Worm (Caenorhabditis elegans): ENCODE results near the gene E02A10.3.
A peak's percentile ranks its signal among the peaks of the same experiment; 100 is the strongest.

The E02A10.3 gene

ce11 chrV:12536409-12537038 is 42.9 kb upstream of the E02A10.3 start:
- TF ChIP-seq elt-1 (tag; optimal IDR thresholded peaks at IDR 0.05; ENCODE audit: borderline replicate concordance, insufficient read depth) (no peak), sem-2 (GFP tag; optimal IDR thresholded peaks at IDR 0.05) (no peak), M03D4.4 (tag; optimal IDR thresholded peaks at IDR 0.05) (no peak), mab-5 (tag; optimal IDR thresholded peaks at IDR 0.05) (no peak), nhr-76 (tag; optimal IDR thresholded peaks at IDR 0.05) (no peak), ham-2 (GFP tag; optimal IDR thresholded peaks at IDR 0.05) (no peak), unc-120 (tag; optimal IDR thresholded peaks at IDR 0.05; ENCODE audit: poor library complexity, severe bottlenecking) (no peak), mep-1 (tag; optimal IDR thresholded peaks at IDR 0.05) (no peak), unc-62 (GFP tag; optimal IDR thresholded peaks at IDR 0.05) (no peak), snpc-4 (tag; optimal IDR thresholded peaks at IDR 0.05) (no peak), pha-4 (tag; optimal IDR thresholded peaks at IDR 0.05) (no peak), flh-1 (GFP tag; optimal IDR thresholded peaks at IDR 0.05) (no peak), elt-3 (tag; optimal IDR thresholded peaks at IDR 0.05) (no peak), blmp-1 (tag; optimal IDR thresholded peaks at IDR 0.05) (no peak)

ce11 chrV:12537505-12537904 is 41.9 kb upstream of the E02A10.3 start:
- TF ChIP-seq lsy-2 (tag; optimal IDR thresholded peaks at IDR 0.05) (no peak), ztf-11 (tag; optimal IDR thresholded peaks at IDR 0.05) (no peak)

ce11 chrV:12538984-12539852 is 40.2 kb upstream of the E02A10.3 start:
- TF ChIP-seq nhr-12 (tag; optimal IDR thresholded peaks at IDR 0.05) (no peak), lin-32 (GFP tag; optimal IDR thresholded peaks at IDR 0.05) (no peak), tbx-8 (GFP tag; optimal IDR thresholded peaks at IDR 0.05) (no peak), ces-1 (GFP tag; optimal IDR thresholded peaks at IDR 0.05) (peak; percentile 3)

ce11 chrV:12540018-12540417 is 39.4 kb upstream of the E02A10.3 start:
- TF ChIP-seq ztf-11 (tag; optimal IDR thresholded peaks at IDR 0.05): no peak
- no peak for TF ChIP-seq mls-2 (tag; optimal IDR thresholded peaks at IDR 0.05)
- TF ChIP-seq snpc-4 (tag; optimal IDR thresholded peaks at IDR 0.05): no peak
- no peak for TF ChIP-seq mab-5 (tag; optimal IDR thresholded peaks at IDR 0.05)
- no peak for TF ChIP-seq lin-32 (GFP tag; optimal IDR thresholded peaks at IDR 0.05)
- no peak for TF ChIP-seq nhr-2 (tag; optimal IDR thresholded peaks at IDR 0.05)
- TF ChIP-seq nhr-12 (tag; optimal IDR thresholded peaks at IDR 0.05): no peak
- no peak for TF ChIP-seq ces-1 (GFP tag; optimal IDR thresholded peaks at IDR 0.05)
- TF ChIP-seq lsy-2 (tag; optimal IDR thresholded peaks at IDR 0.05): no peak

- TF ChIP-seq snpc-4 (tag; optimal IDR thresholded peaks at IDR 0.05) (no peak), unc-39 (tag; optimal IDR thresholded peaks at IDR 0.05) (no peak), mep-1 (tag; optimal IDR thresholded peaks at IDR 0.05) (no peak), M03D4.4 (tag; optimal IDR thresholded peaks at IDR 0.05) (no peak), ham-2 (GFP tag; optimal IDR thresholded peaks at IDR 0.05) (no peak), hlh-1 (tag; optimal IDR thresholded peaks at IDR 0.05) (no peak), unc-120 (tag; optimal IDR thresholded peaks at IDR 0.05; ENCODE audit: poor library complexity, severe bottlenecking) (no peak), sptf-1 (tag; optimal IDR thresholded peaks at IDR 0.05) (no peak), tbx-8 (GFP tag; optimal IDR thresholded peaks at IDR 0.05) (no peak)
Measured at ce11 chrV:12540739-12541138, 38.7 kb upstream of the E02A10.3 start, which contains the start of gene F45D3.2. Gene F45D3.2 (plus strand): TSS chrV:12541039.

ce11 chrV:12541207-12541606 is 38.2 kb upstream of the E02A10.3 start:
- TF ChIP-seq ham-2 (GFP tag; optimal IDR thresholded peaks at IDR 0.05) (no peak), sem-2 (GFP tag; optimal IDR thresholded peaks at IDR 0.05) (no peak)

Data from whole organism, mixed stage, embryonic.